Fruit fly (Drosophila melanogaster) whole organism, embryonic: Measurements from ENCODE around the gene Cpr30B.

Source experiments
- ATbp ChIP-seq: fragments of 200-800 bp; sonication (Bioruptor generic); optimal IDR thresholded peaks from 2 replicates; lab custom pipeline; 2017; ENCODE audit warnings: missing biosample characterization, mild to moderate bottlenecking, missing genetic modification characterization, missing genetic modification reagents
- Ada2b ChIP-seq: fragments of 200-800 bp; sonication (Bioruptor generic); IDR thresholded peaks from 2 replicates; pipeline ENCODE4 v1.3.6; 2022; ENCODE audit warnings: missing biosample characterization, missing genetic modification characterization
- Bgb ChIP-seq: fragments of 200-800 bp; sonication (Bioruptor generic); IDR thresholded peaks from 2 replicates; pipeline ENCODE4 v1.3.6; 2022; ENCODE audit warnings: missing biosample characterization, missing genetic modification characterization; ENCODE audit not compliant: partially characterized antibody
- CG10654 ChIP-seq: fragments of 200-800 bp; sonication (Bioruptor generic); optimal IDR thresholded peaks from 2 replicates; lab custom pipeline; 2016; ENCODE audit warnings: missing biosample characterization, missing genetic modification characterization
- CG11247 ChIP-seq: fragments of 200-800 bp; sonication (Bioruptor generic); IDR thresholded peaks from 2 replicates; pipeline ENCODE4 v1.3.6; 2022; ENCODE audit warnings: missing biosample characterization, missing genetic modification characterization
- CG12299 ChIP-seq: fragments of 200-800 bp; sonication (Bioruptor generic); optimal IDR thresholded peaks from 2 replicates; lab custom pipeline; 2018; ENCODE audit warnings: missing biosample characterization, mild to moderate bottlenecking, missing genetic modification characterization
- CG12659 ChIP-seq: fragments of 200-800 bp; sonication (Bioruptor generic); optimal IDR thresholded peaks from 3 replicates; lab custom pipeline; 2017; ENCODE audit warnings: mild to moderate bottlenecking, missing biosample characterization, missing genetic modification reagents, missing genetic modification characterization
- CG13296 ChIP-seq: fragments of 200-800 bp; sonication (Bioruptor generic); optimal IDR thresholded peaks from 3 replicates; lab custom pipeline; 2018; ENCODE audit warnings: missing biosample characterization, mild to moderate bottlenecking, missing genetic modification characterization
- CG14860 ChIP-seq: fragments of 200-800 bp; sonication (Bioruptor generic); IDR thresholded peaks from 3 replicates; pipeline ENCODE4 v1.3.6; 2022; ENCODE audit warnings: missing biosample characterization, missing genetic modification characterization; ENCODE audit not compliant: partially characterized antibody
- CG15479 ChIP-seq: fragments of 200-800 bp; sonication (Bioruptor generic); optimal IDR thresholded peaks from 3 replicates; lab custom pipeline; 2019; ENCODE audit warnings: missing biosample characterization, mild to moderate bottlenecking, missing genetic modification characterization, moderate library complexity
- CG1792 ChIP-seq: fragments of 200-800 bp; sonication (Bioruptor generic); optimal IDR thresholded peaks from 2 replicates; lab custom pipeline; 2016; ENCODE audit warnings: missing biosample characterization, missing genetic modification characterization
- CG18262 ChIP-seq: fragments of 200-800 bp; optimal IDR thresholded peaks from 3 replicates; lab custom pipeline; 2019; ENCODE audit warnings: missing biosample characterization, mild to moderate bottlenecking, missing genetic modification characterization, moderate library complexity
- CG1832 ChIP-seq: fragments of 200-800 bp; sonication (Bioruptor generic); optimal IDR thresholded peaks from 2 replicates; lab custom pipeline; 2017; ENCODE audit warnings: missing biosample characterization, mild to moderate bottlenecking, missing genetic modification characterization, inconsistent platforms
- CG18599 ChIP-seq: fragments of 200-800 bp; sonication (Bioruptor generic); optimal IDR thresholded peaks from 3 replicates; lab custom pipeline; 2017; ENCODE audit warnings: missing biosample characterization, missing genetic modification characterization, mild to moderate bottlenecking, moderate library complexity, missing genetic modification reagents
- CG18619 ChIP-seq: fragments of 200-800 bp; sonication (Bioruptor generic); optimal IDR thresholded peaks from 3 replicates; lab custom pipeline; 2017; ENCODE audit warnings: missing biosample characterization, mild to moderate bottlenecking, missing genetic modification characterization
- CG2116 ChIP-seq: fragments of 200-800 bp; sonication (Bioruptor generic); optimal IDR thresholded peaks from 3 replicates; lab custom pipeline; 2018; ENCODE audit warnings: missing biosample characterization, mild to moderate bottlenecking, missing genetic modification characterization
- CG30431 ChIP-seq: fragments of 200-800 bp; sonication (Bioruptor generic); optimal IDR thresholded peaks from 2 replicates; lab custom pipeline; 2017; ENCODE audit warnings: missing biosample characterization, missing genetic modification characterization
- CG3281 ChIP-seq: fragments of 200-800 bp; sonication (Bioruptor generic); optimal IDR thresholded peaks from 3 replicates; lab custom pipeline; 2017; ENCODE audit warnings: missing biosample characterization, mild to moderate bottlenecking, missing genetic modification characterization
- CG4404 ChIP-seq: fragments of 200-800 bp; sonication (Bioruptor generic); IDR thresholded peaks from 2 replicates; pipeline ENCODE4 v1.3.6; 2022; ENCODE audit warnings: missing biosample characterization, missing genetic modification characterization
- CG6654 ChIP-seq: fragments of 200-800 bp; sonication (Bioruptor generic); optimal IDR thresholded peaks from 2 replicates; lab custom pipeline; 2017; ENCODE audit warnings: missing biosample characterization, mild to moderate bottlenecking, missing genetic modification characterization
- CG6683 ChIP-seq: fragments of 200-800 bp; sonication (Bioruptor generic); optimal IDR thresholded peaks from 2 replicates; lab custom pipeline; 2017; ENCODE audit warnings: missing biosample characterization, mild to moderate bottlenecking, missing genetic modification characterization, missing genetic modification reagents
- CG8478 ChIP-seq: fragments of >200 bp; optimal IDR thresholded peaks from 2 replicates; lab custom pipeline; 2018
- CG9215 ChIP-seq: fragments of 200-800 bp; sonication (Bioruptor generic); IDR thresholded peaks from 2 replicates; pipeline ENCODE4 v1.3.6; 2022; ENCODE audit warnings: missing biosample characterization, missing genetic modification characterization
- CHES-1-like ChIP-seq: fragments of 200-800 bp; sonication (Bioruptor generic); optimal IDR thresholded peaks from 2 replicates; lab custom pipeline; 2016; ENCODE audit warnings: missing biosample characterization, missing genetic modification characterization
- CkIIα-i1 ChIP-seq: fragments of 200-800 bp; sonication (Bioruptor generic); IDR thresholded peaks from 2 replicates; pipeline ENCODE4 v1.3.6; 2022; ENCODE audit warnings: missing biosample characterization, missing genetic modification characterization
- Eip74EF ChIP-seq, 2 experiments: fragments of 200-800 bp in 1 of 2; fragments of >200 bp in 1 of 2; sonication (Bioruptor generic) in 1 of 2; optimal IDR thresholded peaks; 2 replicates each; lab custom pipeline; 2017 to 2019; ENCODE audit warnings: missing biosample characterization in 2 of 2, missing genetic modification characterization in 2 of 2, mild to moderate bottlenecking in 1 of 2, moderate library complexity in 1 of 2
- Fer1 ChIP-seq: fragments of 200-800 bp; sonication (Bioruptor generic); optimal IDR thresholded peaks from 2 replicates; lab custom pipeline; 2017; ENCODE audit warnings: missing biosample characterization, mild to moderate bottlenecking, missing genetic modification characterization
- HLH3B ChIP-seq: fragments of 200-800 bp; sonication (Bioruptor generic); IDR thresholded peaks from 2 replicates; pipeline ENCODE4 v1.3.6; 2022; ENCODE audit warnings: missing biosample characterization, missing genetic modification characterization
- HLHmδ ChIP-seq: fragments of 200-800 bp; sonication (Bioruptor generic); optimal IDR thresholded peaks from 2 replicates; lab custom pipeline; 2018; ENCODE audit warnings: missing biosample characterization, mild to moderate bottlenecking, missing genetic modification characterization, moderate library complexity
- Hey ChIP-seq: fragments of 200-800 bp; sonication (Bioruptor generic); optimal IDR thresholded peaks from 3 replicates; lab custom pipeline; 2018; ENCODE audit warnings: missing biosample characterization, mild to moderate bottlenecking, missing genetic modification characterization
- Hr39 ChIP-seq: fragments of >200 bp; optimal IDR thresholded peaks from 2 replicates; lab custom pipeline; 2017
- Mrtf ChIP-seq: fragments of 200-800 bp; sonication (Bioruptor generic); IDR thresholded peaks from 3 replicates; pipeline ENCODE4 v1.3.6; 2022; ENCODE audit warnings: missing biosample characterization, missing genetic modification characterization
- Oaz ChIP-seq: fragments of 200-800 bp; sonication (Bioruptor generic); IDR thresholded peaks from 2 replicates; pipeline ENCODE4 v1.3.6; 2022; ENCODE audit warnings: missing biosample characterization, missing genetic modification characterization
- Six4 ChIP-seq: fragments of 200-800 bp; sonication (Bioruptor generic); optimal IDR thresholded peaks from 2 replicates; lab custom pipeline; 2016; ENCODE audit warnings: missing biosample characterization, missing genetic modification characterization
- Tbp ChIP-seq: fragments of >200 bp; optimal IDR thresholded peaks from 2 replicates; lab custom pipeline; 2018; ENCODE audit warnings: missing biosample characterization, missing genetic modification characterization
- Xrp1 ChIP-seq: fragments of 200-800 bp; sonication (Bioruptor generic); IDR thresholded peaks from 2 replicates; pipeline ENCODE4 v1.3.6; 2022; ENCODE audit warnings: missing biosample characterization, missing genetic modification characterization
- ase ChIP-seq: fragments of 200-800 bp; sonication (Bioruptor generic); IDR thresholded peaks from 3 replicates; pipeline ENCODE4 v1.3.6; 2022; ENCODE audit warnings: missing biosample characterization, missing genetic modification characterization
- bowl ChIP-seq: fragments of 200-800 bp; sonication (Bioruptor generic); IDR thresholded peaks from 2 replicates; pipeline ENCODE4 v1.3.6; 2022; ENCODE audit warnings: missing biosample characterization, missing genetic modification characterization
- caup ChIP-seq: fragments of 200-800 bp; sonication (Bioruptor generic); optimal IDR thresholded peaks from 3 replicates; lab custom pipeline; 2017; ENCODE audit warnings: missing biosample characterization, mild to moderate bottlenecking, missing genetic modification characterization, moderate library complexity; ENCODE audit not compliant: severe bottlenecking
- exex ChIP-seq: fragments of 200-800 bp; sonication (Bioruptor generic); optimal IDR thresholded peaks from 4 replicates; lab custom pipeline; 2018; ENCODE audit warnings: missing biosample characterization, mild to moderate bottlenecking, missing genetic modification characterization, moderate library complexity
- fd102C ChIP-seq: fragments of 200-800 bp; sonication (Bioruptor generic); optimal IDR thresholded peaks from 2 replicates; lab custom pipeline; 2018; ENCODE audit warnings: missing biosample characterization, mild to moderate bottlenecking, missing genetic modification characterization, moderate library complexity
- fu2 ChIP-seq: fragments of 200-800 bp; sonication (Bioruptor generic); optimal IDR thresholded peaks from 2 replicates; lab custom pipeline; 2016; ENCODE audit warnings: missing biosample characterization, missing genetic modification characterization
- grn ChIP-seq: fragments of 200-800 bp; sonication (Bioruptor generic); optimal IDR thresholded peaks from 3 replicates; lab custom pipeline; 2017; ENCODE audit warnings: missing biosample characterization, missing genetic modification characterization
- repo ChIP-seq: fragments of 200-800 bp; sonication (Bioruptor generic); optimal IDR thresholded peaks from 2 replicates; lab custom pipeline; 2016; ENCODE audit warnings: missing biosample characterization, missing genetic modification characterization
- sc ChIP-seq, 3 experiments: fragments of >200 bp in 2 of 3; fragments of 200-800 bp in 1 of 3; sonication (Bioruptor generic) in 1 of 3; optimal IDR thresholded peaks; 2 replicates in 2 of 3; 3 replicates in 1 of 3; lab custom pipeline; 2017; ENCODE audit warnings: mild to moderate bottlenecking in 1 of 3, missing biosample characterization in 1 of 3, missing genetic modification characterization in 1 of 3, missing genetic modification reagents in 1 of 3
- sqz ChIP-seq: fragments of 200-800 bp; sonication (Bioruptor generic); optimal IDR thresholded peaks from 3 replicates; lab custom pipeline; 2018; ENCODE audit warnings: missing biosample characterization, mild to moderate bottlenecking, missing genetic modification characterization
- ttk ChIP-seq: fragments of 200-800 bp; sonication (Bioruptor generic); IDR thresholded peaks from 2 replicates; pipeline ENCODE4 v2.1.2; 2022; ENCODE audit warnings: missing biosample characterization, missing genetic modification characterization
- unpg ChIP-seq: fragments of 200-800 bp; sonication (Bioruptor generic); optimal IDR thresholded peaks from 3 replicates; lab custom pipeline; 2018; ENCODE audit warnings: missing biosample characterization, mild to moderate bottlenecking, missing genetic modification characterization, moderate library complexity

The Cpr30B gene

dm6 chr2L:9526518-9526917, 16.2 kb upstream of the Cpr30B start (continued):
- TF ChIP-seq CG18619 (GFP tag; lab: Kevin White, UChicago) (no peak), HLH3B (no peak), Bgb (GFP tag; lab: Robert Waterston, UW) (no peak), sc (optimal IDR thresholded peaks at IDR 0.05; lab: Kevin White, UChicago) (no peak), sc (GFP tag; optimal IDR thresholded peaks at IDR 0.05; lab: Kevin White, UChicago) (no peak), ATbp (GFP tag; lab: Kevin White, UChicago) (peak; percentile 38), Ada2b (no peak)

dm6 chr2L:9528215-9528614, 14.5 kb upstream of the Cpr30B start, which contains the start of gene CG31883:
CG31883 (plus strand) TSS chr2L:9528515.
- no peak for TF ChIP-seq CG18262 (tag; lab: Kevin White, UChicago)

dm6 chr2L:9529858-9530378, 12.8 kb upstream of the Cpr30B start:
- peak; percentile 18 for TF ChIP-seq Fer1
- TF ChIP-seq CG11247 (GFP tag; lab: Robert Waterston, UW): no peak
- TF ChIP-seq Eip74EF (GFP tag; optimal IDR thresholded peaks at IDR 0.05; lab: Kevin White, UChicago): no peak
- TF ChIP-seq caup (GFP tag; lab: Kevin White, UChicago): peak; percentile 57
- TF ChIP-seq ttk (GFP tag; lab: Robert Waterston, UW): no peak
- TF ChIP-seq CG2116 (GFP tag; lab: Kevin White, UChicago): no peak
- TF ChIP-seq exex: peak; percentile 46
- TF ChIP-seq CG10654 (GFP tag; lab: Kevin White, UChicago): no peak
- TF ChIP-seq CG12659: no peak
- TF ChIP-seq CG6683 (GFP tag; lab: Kevin White, UChicago): no peak
- no peak for TF ChIP-seq sqz (GFP tag; lab: Kevin White, UChicago)
- TF ChIP-seq repo: no peak
- no peak for TF ChIP-seq fu2 (GFP tag; lab: Kevin White, UChicago)
- TF ChIP-seq Hr39 (lab: Kevin White, UChicago): no peak
- no peak for TF ChIP-seq Six4 (GFP tag; lab: Kevin White, UChicago)
- no peak for TF ChIP-seq CG4404 (GFP tag; lab: Robert Waterston, UW)
- TF ChIP-seq Xrp1: no peak
- TF ChIP-seq HLHmδ (GFP tag; lab: Kevin White, UChicago): no peak
- no peak for TF ChIP-seq Tbp (GFP tag; lab: Kevin White, UChicago)
- TF ChIP-seq Mrtf: no peak
- no peak for TF ChIP-seq Hey (tag; lab: Kevin White, UChicago)
- TF ChIP-seq CG30431 (GFP tag; lab: Kevin White, UChicago): no peak
- no peak for TF ChIP-seq CG14860 (GFP tag; lab: Robert Waterston, UW)
- TF ChIP-seq CG13296: peak; percentile 2
- peak; percentile 8 for TF ChIP-seq CG18599
- no peak for TF ChIP-seq bowl
- no peak for TF ChIP-seq CG12299 (tag; lab: Kevin White, UChicago)
- no peak for TF ChIP-seq CG1832 (GFP tag; lab: Kevin White, UChicago)
- no peak for TF ChIP-seq CG1792
- TF ChIP-seq CG3281 (GFP tag; lab: Kevin White, UChicago): peak; percentile 31
- TF ChIP-seq grn: no peak
- TF ChIP-seq unpg (GFP tag; lab: Kevin White, UChicago): no peak
- TF ChIP-seq fd102C: no peak
- TF ChIP-seq Oaz: no peak
- TF ChIP-seq CG6654: no peak
- TF ChIP-seq CG9215 (GFP tag; lab: Robert Waterston, UW): no peak
- no peak for TF ChIP-seq CHES-1-like (GFP tag; lab: Kevin White, UChicago)
- no peak for TF ChIP-seq CkIIα-i1
- TF ChIP-seq CG8478 (lab: Kevin White, UChicago): no peak
- no peak for TF ChIP-seq ase (GFP tag; lab: Robert Waterston, UW)
- peak; percentile 23 for TF ChIP-seq CG15479
